Worm (Caenorhabditis elegans): ENCODE data around the gene ddi-1.

ddi-1 gene

DNA sequence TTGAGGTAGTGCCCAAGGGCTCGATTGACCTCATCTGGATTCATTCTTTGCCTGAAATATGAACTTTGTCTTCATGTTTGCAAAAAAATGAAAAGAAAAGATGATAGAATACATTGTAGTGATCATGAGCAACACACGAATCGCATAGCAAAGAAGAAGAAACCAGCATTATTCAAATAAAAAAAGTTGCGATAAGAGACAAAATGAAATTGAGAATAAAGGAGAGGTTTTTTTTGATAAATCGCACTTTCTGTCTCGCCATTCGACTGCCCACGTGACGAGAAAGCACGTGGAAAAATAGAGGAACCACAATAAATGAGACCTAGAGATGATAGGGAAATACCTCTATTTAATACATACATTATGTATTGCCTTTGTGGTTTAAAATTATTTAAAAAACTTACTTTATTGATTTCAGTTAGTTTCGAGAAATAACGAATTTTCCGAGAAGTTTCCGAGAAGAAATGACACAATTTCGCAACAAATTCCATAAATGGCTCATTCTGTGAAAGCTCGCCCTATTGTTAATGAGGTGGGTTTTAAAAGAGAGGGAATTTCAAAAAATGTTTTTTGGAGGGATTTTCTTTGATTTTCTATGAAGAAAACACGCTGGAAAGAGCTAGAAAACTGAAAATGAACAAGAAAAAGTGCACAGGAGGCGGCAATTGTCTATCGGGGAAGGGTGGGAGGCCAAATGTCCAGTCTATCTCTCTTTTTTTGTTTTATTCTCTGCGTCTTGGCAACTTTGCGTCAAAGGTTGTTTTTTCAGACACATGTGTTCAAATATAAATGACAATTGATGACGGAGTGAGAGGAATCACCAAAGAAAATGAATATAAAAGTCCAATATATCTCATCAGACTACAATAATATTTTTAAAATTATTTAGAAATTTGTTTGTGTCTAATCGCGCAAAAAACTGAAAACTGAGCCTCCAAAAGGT lies 33.0 kb downstream of the ddi-1 start, which contains the start of gene paqr-1:
paqr-1 (minus strand) TSS at position 51 of the 943 bp plus-strand sequence.
- TF ChIP-seq med-1 (GFP tag; optimal IDR thresholded peaks at IDR 0.05; ENCODE audit: insufficient read depth) = no peak
- no peak for TF ChIP-seq ref-1 (GFP tag; conservative IDR thresholded peaks at IDR 0.05)
- TF ChIP-seq ztf-23 (GFP tag; IDR thresholded peaks at IDR 0.05) = no peak
- no peak for TF ChIP-seq tab-1 (GFP tag; IDR thresholded peaks at IDR 0.05)
- TF ChIP-seq flt-1 (GFP tag; IDR thresholded peaks at IDR 0.05) = no peak
- TF ChIP-seq cog-1 (tag; optimal IDR thresholded peaks at IDR 0.05) = no peak
- TF ChIP-seq T22C8.4 (GFP tag; IDR thresholded peaks at IDR 0.05) = no peak
- no peak for TF ChIP-seq ztf-29 (GFP tag; IDR thresholded peaks at IDR 0.05)
- TF ChIP-seq klf-2 (GFP tag; conservative IDR thresholded peaks at IDR 0.05) = no peak

DNA sequence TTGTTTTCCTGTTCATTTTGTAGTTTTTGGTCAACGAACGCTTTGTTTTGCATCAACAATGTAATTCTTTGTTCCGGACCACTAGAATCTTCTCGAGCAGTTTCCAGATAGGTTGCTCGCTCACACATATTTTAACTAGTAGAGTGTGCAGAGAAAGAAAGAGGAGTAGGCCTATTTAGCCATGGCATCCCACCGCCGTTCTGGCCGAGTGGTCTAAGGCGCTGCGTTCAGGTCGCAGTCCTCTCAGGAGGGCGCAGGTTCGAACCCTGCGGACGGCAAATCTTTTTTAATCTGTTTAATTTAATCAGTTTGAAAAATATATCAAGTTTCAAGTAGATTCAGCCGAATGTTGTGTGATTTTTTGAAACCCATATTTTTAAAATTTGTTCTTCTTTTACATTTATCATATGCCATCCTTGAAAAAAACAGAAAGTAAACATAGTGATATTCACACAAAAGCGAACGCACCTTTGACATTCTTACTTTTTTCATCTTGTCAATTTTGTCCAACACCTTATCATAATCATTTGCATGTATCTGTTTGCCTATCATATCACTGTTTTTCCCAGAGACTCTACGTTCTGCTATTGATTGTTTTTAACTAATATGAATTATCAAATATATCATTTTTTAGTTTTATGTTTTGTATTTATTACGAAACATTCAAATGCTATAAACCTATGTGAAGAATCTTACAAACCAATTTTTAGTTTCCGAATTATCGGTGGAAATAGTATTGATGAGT lies 34.1 kb downstream of the ddi-1 start, which contains the start of gene try-3:
try-3 (plus strand) TSS at position 532 of the 745 bp plus-strand sequence.
- TF ChIP-seq cog-1 (tag; optimal IDR thresholded peaks at IDR 0.05) = peak; percentile 56
- peak; percentile 84 for TF ChIP-seq ztf-23 (GFP tag; IDR thresholded peaks at IDR 0.05)
- TF ChIP-seq tab-1 (GFP tag; IDR thresholded peaks at IDR 0.05) = peak; percentile 85
- 0 out of 2 replicates have a peak, but pooled peaks have one; percentile 46 for TF ChIP-seq ztf-29 (GFP tag; IDR thresholded peaks at IDR 0.05)
- TF ChIP-seq ref-1 (GFP tag; conservative IDR thresholded peaks at IDR 0.05) = peak; percentile 71; the same call in 1 of the 2 replicates
- TF ChIP-seq klf-2 (GFP tag; conservative IDR thresholded peaks at IDR 0.05) = 0 out of 2 replicates have a peak, but pooled peaks have one; percentile 59
- peak; percentile 46; the same call in 1 of the 2 replicates for TF ChIP-seq T22C8.4 (GFP tag; IDR thresholded peaks at IDR 0.05)
- peak; percentile 43 for TF ChIP-seq med-1 (GFP tag; optimal IDR thresholded peaks at IDR 0.05; ENCODE audit: insufficient read depth)
- TF ChIP-seq flt-1 (GFP tag; IDR thresholded peaks at IDR 0.05) = peak; percentile 92

DNA sequence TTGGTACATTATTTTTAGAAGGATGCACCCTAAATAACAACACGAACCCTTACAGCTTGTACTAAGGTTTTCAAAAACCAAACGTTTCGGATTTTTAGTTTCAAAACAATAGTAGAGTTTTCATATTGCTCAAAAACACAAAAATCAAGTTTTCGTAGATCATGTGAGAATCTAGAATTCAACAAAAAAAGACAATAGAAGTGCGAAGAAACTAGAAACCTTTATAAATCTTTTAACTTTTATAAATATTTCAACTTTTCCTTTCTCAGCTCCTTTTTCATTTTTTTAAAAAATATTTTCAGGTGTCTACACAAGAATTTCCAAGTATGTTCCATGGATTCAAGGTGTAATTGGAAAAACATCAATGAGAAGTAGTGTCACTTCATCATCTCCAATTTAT lies 37.8 kb downstream of the ddi-1 start, which contains the start of gene best-9:
best-9 (plus strand) TSS at position 301 of the 400 bp plus-strand sequence.
- TF ChIP-seq med-1 (GFP tag; optimal IDR thresholded peaks at IDR 0.05; ENCODE audit: insufficient read depth) (no peak), T22C8.4 (GFP tag; IDR thresholded peaks at IDR 0.05) (no peak), ztf-29 (GFP tag; IDR thresholded peaks at IDR 0.05) (no peak), tab-1 (GFP tag; IDR thresholded peaks at IDR 0.05) (no peak), ztf-23 (GFP tag; IDR thresholded peaks at IDR 0.05) (no peak), klf-2 (GFP tag; conservative IDR thresholded peaks at IDR 0.05) (no peak), cog-1 (tag; optimal IDR thresholded peaks at IDR 0.05) (no peak), flt-1 (GFP tag; IDR thresholded peaks at IDR 0.05) (no peak), ref-1 (GFP tag; conservative IDR thresholded peaks at IDR 0.05) (no peak)

DNA sequence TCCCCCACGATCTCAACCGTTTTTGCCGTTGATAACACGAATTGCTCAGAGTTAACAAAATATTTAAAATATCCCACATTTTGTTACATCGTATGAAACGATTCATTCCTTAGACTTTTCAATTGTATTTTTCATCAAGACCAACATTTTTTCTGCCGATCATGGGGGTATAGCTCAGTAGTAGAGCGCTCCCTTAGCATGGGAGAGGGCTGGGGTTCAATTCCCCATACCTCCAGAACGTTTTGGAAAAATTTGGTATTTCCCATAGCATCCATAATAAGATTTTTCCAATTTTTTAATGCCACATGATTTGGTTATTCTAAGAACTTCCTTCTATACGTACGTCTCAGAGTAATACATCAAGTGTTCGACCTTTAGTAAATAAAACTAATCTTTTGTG lies 39.4 kb downstream of the ddi-1 start:
- no peak for TF ChIP-seq flt-1 (GFP tag; IDR thresholded peaks at IDR 0.05)
- TF ChIP-seq ztf-23 (GFP tag; IDR thresholded peaks at IDR 0.05) = no peak
- TF ChIP-seq T22C8.4 (GFP tag; IDR thresholded peaks at IDR 0.05) = no peak
- no peak for TF ChIP-seq tab-1 (GFP tag; IDR thresholded peaks at IDR 0.05)
- TF ChIP-seq ztf-29 (GFP tag; IDR thresholded peaks at IDR 0.05) = no peak
- TF ChIP-seq ref-1 (GFP tag; conservative IDR thresholded peaks at IDR 0.05) = no peak
- no peak for TF ChIP-seq med-1 (GFP tag; optimal IDR thresholded peaks at IDR 0.05; ENCODE audit: insufficient read depth)
- no peak for TF ChIP-seq klf-2 (GFP tag; conservative IDR thresholded peaks at IDR 0.05)
- no peak for TF ChIP-seq cog-1 (tag; optimal IDR thresholded peaks at IDR 0.05)

DNA sequence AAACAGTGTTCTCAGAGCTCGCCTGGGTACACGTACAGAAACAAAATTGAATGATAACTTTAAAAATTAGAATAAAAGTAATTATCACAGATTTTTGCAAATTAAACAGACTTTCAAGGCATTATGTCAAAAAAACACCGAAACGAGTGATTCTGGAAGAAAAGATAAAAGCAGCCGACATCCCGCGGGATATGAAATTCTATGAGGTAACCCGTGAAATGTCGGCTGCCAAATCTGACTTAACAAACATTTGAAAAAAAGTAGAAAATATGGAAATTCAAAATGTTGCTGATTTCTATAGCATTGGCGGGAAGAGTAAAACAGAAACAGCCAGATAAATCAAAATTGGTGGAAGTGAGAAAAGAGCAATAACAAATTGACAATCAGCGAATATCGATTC lies 42.9 kb downstream of the ddi-1 start:
- TF ChIP-seq ztf-23 (GFP tag; IDR thresholded peaks at IDR 0.05) (no peak), flt-1 (GFP tag; IDR thresholded peaks at IDR 0.05) (no peak), ref-1 (GFP tag; conservative IDR thresholded peaks at IDR 0.05) (no peak), ztf-29 (GFP tag; IDR thresholded peaks at IDR 0.05) (no peak), klf-2 (GFP tag; conservative IDR thresholded peaks at IDR 0.05) (no peak), tab-1 (GFP tag; IDR thresholded peaks at IDR 0.05) (no peak), T22C8.4 (GFP tag; IDR thresholded peaks at IDR 0.05) (no peak), cog-1 (tag; optimal IDR thresholded peaks at IDR 0.05) (no peak), med-1 (GFP tag; optimal IDR thresholded peaks at IDR 0.05; ENCODE audit: insufficient read depth) (no peak)

DNA sequence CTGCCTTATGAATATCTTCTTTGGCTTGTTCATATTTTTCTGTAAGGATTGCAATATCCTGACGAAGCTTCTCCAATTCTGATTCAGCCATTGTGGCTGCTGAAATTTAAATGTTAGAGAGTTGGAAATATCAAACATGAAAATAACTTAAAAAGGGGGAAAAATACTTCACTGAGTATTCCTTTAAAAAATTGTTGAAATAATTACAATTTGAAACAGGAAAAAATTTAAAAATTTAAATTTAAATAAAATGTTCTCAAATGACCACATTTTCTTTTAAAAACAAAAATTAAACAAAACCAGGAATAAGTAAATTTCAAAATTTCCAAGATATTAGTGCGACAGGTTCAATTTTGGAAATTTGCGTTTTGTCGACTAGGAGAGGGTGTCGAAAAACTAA lies 49.6 kb downstream of the ddi-1 start, which contains the start of gene bicd-1:
bicd-1 (minus strand) TSS at position 101 of the 400 bp plus-strand sequence.
- no peak for TF ChIP-seq flt-1 (GFP tag; IDR thresholded peaks at IDR 0.05)

DNA sequence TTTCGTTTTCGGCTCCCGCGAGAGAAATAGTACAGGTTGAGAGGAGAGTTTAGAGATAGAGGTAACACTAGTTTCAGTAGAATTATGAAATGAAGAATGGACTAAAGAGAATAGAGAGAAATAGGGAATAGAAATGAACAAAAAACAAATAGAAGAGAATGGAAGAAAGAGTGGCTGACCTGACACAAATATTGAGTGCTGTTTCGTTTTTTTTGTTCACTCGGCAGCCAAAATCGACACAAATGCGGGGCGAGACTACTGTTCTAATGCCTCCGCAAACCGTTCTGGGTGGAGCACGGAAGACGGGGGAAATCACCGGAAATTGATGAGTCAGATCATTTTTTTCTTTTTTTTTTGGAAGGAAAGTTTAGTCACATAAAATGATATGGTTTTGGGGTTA lies 50.0 kb downstream of the ddi-1 start:
- TF ChIP-seq ref-1 (GFP tag; conservative IDR thresholded peaks at IDR 0.05) = no peak
- TF ChIP-seq med-1 (GFP tag; optimal IDR thresholded peaks at IDR 0.05; ENCODE audit: insufficient read depth) = no peak

All from whole organism, midembryonic.